Worm (Caenorhabditis elegans) whole organism, L2 larva: ENCODE results near the gene ufbp-1.

ENCODE experiments used
- C34F6.9 ChIP-seq: fragments of 150-350 bp; optimal IDR thresholded peaks from 2 replicates; lab custom pipeline; 2014; ENCODE audit warnings: missing biosample characterization, missing genetic modification characterization
- F13H6.1 ChIP-seq: sonication (generic microtip); optimal IDR thresholded peaks from 2 replicates; lab custom pipeline; 2016; ENCODE audit warnings: missing genetic modification characterization, missing compliant biosample characterization
- R02D3.7 ChIP-seq: fragments of 150-350 bp; optimal IDR thresholded peaks from 2 replicates; lab custom pipeline; 2014; ENCODE audit warnings: missing biosample characterization, missing genetic modification characterization
- Y55F3AM.14 ChIP-seq: fragments of 200-800 bp; sonication (Bioruptor generic); optimal IDR thresholded peaks from 2 replicates; lab custom pipeline; 2018; ENCODE audit warnings: mild to moderate bottlenecking, missing genetic modification characterization, missing compliant biosample characterization
- alr-1 ChIP-seq: fragments of 150-350 bp; optimal IDR thresholded peaks from 2 replicates; lab custom pipeline; 2014; ENCODE audit warnings: missing biosample characterization, missing genetic modification characterization
- ama-1 ChIP-seq: fragments of 150-350 bp; optimal IDR thresholded peaks from 2 replicates; lab custom pipeline; 2018; ENCODE audit warnings: inconsistent platforms
- blmp-1 ChIP-seq: sonication (generic microtip); optimal IDR thresholded peaks from 2 replicates; lab custom pipeline; 2017; ENCODE audit warnings: missing genetic modification characterization, mild to moderate bottlenecking, missing compliant biosample characterization, antibody characterized with exemption, moderate library complexity; ENCODE audit not compliant: insufficient read depth
- ceh-16 ChIP-seq: fragments of 150-350 bp; optimal IDR thresholded peaks from 2 replicates; lab custom pipeline; 2014; ENCODE audit warnings: missing biosample characterization, missing genetic modification characterization
- crh-2 ChIP-seq: sonication (generic microtip); optimal IDR thresholded peaks from 2 replicates; lab custom pipeline; 2017; ENCODE audit warnings: missing biosample characterization, missing genetic modification characterization
- dmd-4 ChIP-seq: sonication (generic microtip); optimal IDR thresholded peaks from 2 replicates; lab custom pipeline; 2017; ENCODE audit warnings: missing biosample characterization, missing genetic modification characterization
- egl-27 ChIP-seq: sonication (generic microtip); optimal IDR thresholded peaks from 3 replicates; lab custom pipeline; 2017; ENCODE audit warnings: missing biosample characterization, missing genetic modification reagents, missing genetic modification characterization
- elt-1 ChIP-seq: fragments of 150-350 bp; optimal IDR thresholded peaks from 2 replicates; lab custom pipeline; 2014; ENCODE audit warnings: missing biosample characterization, missing genetic modification characterization
- elt-3 ChIP-seq: sonication (generic microtip); optimal IDR thresholded peaks from 2 replicates; lab custom pipeline; 2017; ENCODE audit warnings: missing biosample characterization, missing genetic modification characterization
- fos-1 ChIP-seq: fragments of 150-350 bp; optimal IDR thresholded peaks from 2 replicates; lab custom pipeline; 2014; ENCODE audit warnings: missing biosample characterization, missing genetic modification characterization
- gmeb-1 ChIP-seq: fragments of 150-350 bp; optimal IDR thresholded peaks from 2 replicates; lab custom pipeline; 2014; ENCODE audit warnings: missing biosample characterization, missing genetic modification characterization
- lin-11 ChIP-seq: fragments of 150-350 bp; sonication (generic microtip); optimal IDR thresholded peaks from 2 replicates; lab custom pipeline; 2014; ENCODE audit warnings: missing biosample characterization, missing genetic modification characterization, inconsistent platforms, mixed read lengths
- lin-13 ChIP-seq: fragments of 150-350 bp; optimal IDR thresholded peaks from 2 replicates; lab custom pipeline; 2014; ENCODE audit warnings: missing biosample characterization, missing genetic modification reagents, missing genetic modification characterization
- lin-39 ChIP-seq: fragments of 150-350 bp; optimal IDR thresholded peaks from 2 replicates; lab custom pipeline; 2014; ENCODE audit warnings: missing biosample characterization, missing genetic modification reagents, missing genetic modification characterization
- lsy-2 ChIP-seq, 2 experiments: fragments of 150-350 bp in 1 of 2; sonication (generic microtip) in 1 of 2; optimal IDR thresholded peaks; 2 replicates each; lab custom pipeline; 2014 to 2017; ENCODE audit warnings: missing biosample characterization in 2 of 2, missing genetic modification characterization in 2 of 2
- mab-5 ChIP-seq: fragments of 150-350 bp; optimal IDR thresholded peaks from 2 replicates; lab custom pipeline; 2014; ENCODE audit warnings: missing biosample characterization, missing genetic modification characterization
- mdl-1 ChIP-seq, 2 experiments: fragments of 150-350 bp in 1 of 2; sonication (generic microtip) in 1 of 2; optimal IDR thresholded peaks; 2 replicates each; lab custom pipeline; 2017; ENCODE audit warnings: missing biosample characterization in 2 of 2, missing genetic modification characterization in 2 of 2
- nhr-11 ChIP-seq: fragments of 150-350 bp; optimal IDR thresholded peaks from 2 replicates; lab custom pipeline; 2014; ENCODE audit warnings: missing biosample characterization, missing genetic modification characterization
- nhr-12 ChIP-seq: fragments of 150-350 bp; optimal IDR thresholded peaks from 2 replicates; lab custom pipeline; 2014; ENCODE audit warnings: missing biosample characterization, missing genetic modification characterization
- nhr-129 ChIP-seq: fragments of 150-350 bp; optimal IDR thresholded peaks from 2 replicates; lab custom pipeline; 2014; ENCODE audit warnings: missing biosample characterization, missing genetic modification characterization
- nhr-237 ChIP-seq: fragments of 150-350 bp; optimal IDR thresholded peaks from 2 replicates; lab custom pipeline; 2014; ENCODE audit warnings: missing biosample characterization, missing genetic modification characterization
- nhr-25 ChIP-seq: fragments of 150-350 bp; sonication (generic microtip); optimal IDR thresholded peaks from 3 replicates; lab custom pipeline; 2014; ENCODE audit warnings: missing biosample characterization, missing genetic modification characterization
- nhr-6 ChIP-seq: fragments of 150-350 bp; optimal IDR thresholded peaks from 2 replicates; lab custom pipeline; 2014; ENCODE audit warnings: missing biosample characterization, missing genetic modification characterization
- nhr-77 ChIP-seq: fragments of 150-350 bp; optimal IDR thresholded peaks from 2 replicates; lab custom pipeline; 2014; ENCODE audit warnings: missing biosample characterization, missing genetic modification characterization
- peb-1 ChIP-seq: fragments of 150-350 bp; optimal IDR thresholded peaks from 2 replicates; lab custom pipeline; 2014; ENCODE audit warnings: missing biosample characterization, missing genetic modification characterization
- sem-4 ChIP-seq: fragments of 150-350 bp; optimal IDR thresholded peaks from 2 replicates; lab custom pipeline; 2014; ENCODE audit warnings: missing biosample characterization, missing genetic modification reagents, missing genetic modification characterization
- skn-1 ChIP-seq: sonication (generic microtip); optimal IDR thresholded peaks from 2 replicates; lab custom pipeline; 2017; ENCODE audit warnings: missing biosample characterization, missing genetic modification characterization
- sma-3 ChIP-seq: sonication (generic microtip); optimal IDR thresholded peaks from 2 replicates; lab custom pipeline; 2016; ENCODE audit warnings: missing genetic modification reagents, missing genetic modification characterization, missing compliant biosample characterization
- sma-9 ChIP-seq, 2 experiments: fragments of 150-350 bp in 1 of 2; sonication (generic microtip) in 1 of 2; optimal IDR thresholded peaks; 2 replicates each; lab custom pipeline; 2014 to 2016; ENCODE audit warnings: missing genetic modification characterization in 2 of 2, mild to moderate bottlenecking in 1 of 2, missing biosample characterization in 1 of 2, missing compliant biosample characterization in 1 of 2, missing genetic modification reagents in 1 of 2, moderate library complexity in 1 of 2
- snpc-4 ChIP-seq: fragments of 150-350 bp; optimal IDR thresholded peaks from 2 replicates; lab custom pipeline; 2014; ENCODE audit warnings: missing biosample characterization, missing genetic modification characterization
- unc-39 ChIP-seq: fragments of 150-350 bp; optimal IDR thresholded peaks from 2 replicates; lab custom pipeline; 2014; ENCODE audit warnings: missing biosample characterization, missing genetic modification characterization
- unc-55 ChIP-seq: fragments of 150-350 bp; sonication (generic microtip); optimal IDR thresholded peaks from 3 replicates; lab custom pipeline; 2014; ENCODE audit warnings: missing biosample characterization, missing genetic modification reagents, missing genetic modification characterization
- unc-62 ChIP-seq: fragments of 150-350 bp; optimal IDR thresholded peaks from 2 replicates; lab custom pipeline; 2014; ENCODE audit warnings: missing biosample characterization, missing genetic modification reagents, missing genetic modification characterization
- zag-1 ChIP-seq: fragments of 150-350 bp; optimal IDR thresholded peaks from 2 replicates; lab custom pipeline; 2014; ENCODE audit warnings: missing biosample characterization, missing genetic modification characterization
- ztf-4 ChIP-seq: fragments of 150-350 bp; optimal IDR thresholded peaks from 2 replicates; lab custom pipeline; 2014; ENCODE audit warnings: missing biosample characterization, missing genetic modification characterization

ufbp-1 gene

ce11 chrIII:8443557-8444131 is at the start of gene ufbp-1:
Gene ufbp-1, minus strand, starts transcription at chrIII:8443607.
- TF ChIP-seq nhr-129: peak; percentile 25
- peak; percentile 67 for TF ChIP-seq Y55F3AM.14
- peak; percentile 75 for TF ChIP-seq lin-13
- TF ChIP-seq C34F6.9 (tag; lab: Kevin White, UChicago): peak; percentile 93
- peak; percentile 57 for TF ChIP-seq nhr-12 (tag; lab: Kevin White, UChicago)
- no peak for TF ChIP-seq egl-27 (tag; lab: Kevin White, UChicago)
- TF ChIP-seq nhr-25 (tag; lab: Kevin White, UChicago): peak; percentile 15
- peak; percentile 33 for TF ChIP-seq fos-1 (tag; lab: Kevin White, UChicago)
- TF ChIP-seq crh-2 (tag; lab: Kevin White, UChicago): peak; percentile 96
- peak; percentile 11 for TF ChIP-seq F13H6.1 (tag; lab: Kevin White, UChicago)
- peak; percentile 66 for TF ChIP-seq gmeb-1
- peak; percentile 5 for TF ChIP-seq mab-5
- TF ChIP-seq blmp-1 (tag; lab: Kevin White, UChicago): no peak
- no peak for TF ChIP-seq ceh-16 (tag; lab: Kevin White, UChicago)
- TF ChIP-seq nhr-77 (tag; lab: Kevin White, UChicago): no peak
- peak; percentile 38 for TF ChIP-seq unc-55
- TF ChIP-seq nhr-11 (tag; lab: Kevin White, UChicago): no peak
- TF ChIP-seq elt-3 (tag; lab: Kevin White, UChicago): no peak
- peak; percentile 100 for TF ChIP-seq ztf-4 (tag; lab: Kevin White, UChicago)
- TF ChIP-seq skn-1 (tag; lab: Kevin White, UChicago): peak; percentile 94
- TF ChIP-seq unc-62: no peak
- TF ChIP-seq sma-9 (GFP tag; optimal IDR thresholded peaks at IDR 0.05; lab: Kevin White, UChicago): peak; percentile 0
- TF ChIP-seq sma-9 (tag; optimal IDR thresholded peaks at IDR 0.05; lab: Kevin White, UChicago): no peak
- TF ChIP-seq lsy-2 (tag; optimal IDR thresholded peaks at IDR 0.05; lab: Kevin White, UChicago): peak in 1 of 2 experiments; percentile 89
- TF ChIP-seq sma-3 (GFP tag; lab: Kevin White, UChicago): peak; percentile 35
- peak; percentile 100 for TF ChIP-seq ama-1 (lab: Kevin White, UChicago)
- TF ChIP-seq lin-11 (tag; lab: Kevin White, UChicago): peak; percentile 18
- peak; percentile 71 for TF ChIP-seq sem-4
- TF ChIP-seq zag-1 (tag; lab: Kevin White, UChicago): no peak
- no peak for TF ChIP-seq peb-1 (tag; lab: Kevin White, UChicago)

- TF ChIP-seq gmeb-1 (no peak), lin-11 (tag; lab: Kevin White, UChicago) (no peak), ztf-4 (tag; lab: Kevin White, UChicago) (no peak), dmd-4 (tag; lab: Kevin White, UChicago) (no peak), nhr-237 (no peak), unc-62 (no peak), blmp-1 (tag; lab: Kevin White, UChicago) (no peak), fos-1 (tag; lab: Kevin White, UChicago) (no peak), unc-39 (tag; lab: Kevin White, UChicago) (no peak), alr-1 (tag; lab: Kevin White, UChicago) (no peak), egl-27 (tag; lab: Kevin White, UChicago) (no peak), nhr-11 (tag; lab: Kevin White, UChicago) (no peak), lin-13 (no peak), lin-39 (tag; lab: Kevin White, UChicago) (no peak), nhr-77 (tag; lab: Kevin White, UChicago) (no peak), snpc-4 (tag; lab: Kevin White, UChicago) (no peak), nhr-129 (no peak), skn-1 (tag; lab: Kevin White, UChicago) (no peak), sma-9 (GFP tag; optimal IDR thresholded peaks at IDR 0.05; lab: Kevin White, UChicago) (no peak), sma-9 (tag; optimal IDR thresholded peaks at IDR 0.05; lab: Kevin White, UChicago) (no peak), mdl-1 (tag; optimal IDR thresholded peaks at IDR 0.05; lab: Kevin White, UChicago) (no peak)
These were observed 48.5 kb upstream of the ufbp-1 start for ce11 chrIII:8491945-8492344.

- peak; percentile 86 for TF ChIP-seq unc-55
- peak; percentile 42 for TF ChIP-seq fos-1 (tag; lab: Kevin White, UChicago)
- TF ChIP-seq nhr-25 (tag; lab: Kevin White, UChicago): peak; percentile 54
- no peak for TF ChIP-seq nhr-6 (tag; lab: Kevin White, UChicago)
- peak; percentile 22 for TF ChIP-seq sma-3 (GFP tag; lab: Kevin White, UChicago)
- TF ChIP-seq crh-2 (tag; lab: Kevin White, UChicago): peak; percentile 47
- TF ChIP-seq C34F6.9 (tag; lab: Kevin White, UChicago): peak; percentile 83
- TF ChIP-seq lsy-2 (tag; optimal IDR thresholded peaks at IDR 0.05; lab: Kevin White, UChicago): peak in 1 of 2 experiments; percentile 78
- TF ChIP-seq mab-5: no peak
- peak; percentile 49 for TF ChIP-seq gmeb-1
- no peak for TF ChIP-seq elt-1 (tag; lab: Kevin White, UChicago)
- TF ChIP-seq lin-13: peak; percentile 19
- TF ChIP-seq nhr-11 (tag; lab: Kevin White, UChicago): no peak
- no peak for TF ChIP-seq R02D3.7 (tag; lab: Kevin White, UChicago)
- peak; percentile 25 for TF ChIP-seq nhr-129
These were observed 46.8 kb upstream of the ufbp-1 start, which contains the start of the genes ess-2 and F42H10.2 for ce11 chrIII:8490254-8490653. Gene ess-2, minus strand, starts transcription at chrIII:8490352. Gene F42H10.2, plus strand, starts transcription at chrIII:8490620.
